Fruit fly (Drosophila melanogaster): ENCODE measurements around the gene CrebA.

CrebA gene

dm6 chr3L:15592536-15593260 lies 57.5 kb downstream of the CrebA start (continued):
- TF ChIP-seq dm (GFP tag; optimal IDR thresholded peaks at IDR 0.05) (no peak), CG3065 (GFP tag; optimal IDR thresholded peaks at IDR 0.05) (no peak), CG10959 (GFP tag; IDR thresholded peaks at IDR 0.05) (no peak), Usf (GFP tag; optimal IDR thresholded peaks at IDR 0.05) (no peak), CG31224 (GFP tag; IDR thresholded peaks at IDR 0.05) (no peak), ERR (GFP tag; optimal IDR thresholded peaks at IDR 0.05) (no peak), Six4 (GFP tag; optimal IDR thresholded peaks at IDR 0.05) (no peak), CG10543 (GFP tag; optimal IDR thresholded peaks at IDR 0.05) (peak; percentile 1), ac (GFP tag; optimal IDR thresholded peaks at IDR 0.05) (no peak), Elba2 (GFP tag; optimal IDR thresholded peaks at IDR 0.05) (no peak), seq (GFP tag; IDR thresholded peaks at IDR 0.05) (peak; percentile 32; the same call in 1 of the 2 replicates), CG2889 (GFP tag; IDR thresholded peaks at IDR 0.05) (0 out of 3 replicates have a peak, but pooled peaks have one; percentile 18), luna (GFP tag; optimal IDR thresholded peaks at IDR 0.05) (no peak), CG12071 (GFP tag; optimal IDR thresholded peaks at IDR 0.05) (no peak), amos (GFP tag; IDR thresholded peaks at IDR 0.05; ENCODE audit: partially characterized antibody) (no peak), Spps (tag; optimal IDR thresholded peaks at IDR 0.05) (peak; percentile 24), Lpt (GFP tag; optimal IDR thresholded peaks at IDR 0.05) (no peak), CG17829 (tag; optimal IDR thresholded peaks at IDR 0.05) (peak; percentile 65), Hey (tag; optimal IDR thresholded peaks at IDR 0.05) (no peak), HLH3B (GFP tag; IDR thresholded peaks at IDR 0.05) (peak; percentile 48), Abd-B (GFP tag; optimal IDR thresholded peaks at IDR 0.05) (peak; percentile 42), E2f1 (GFP tag; IDR thresholded peaks at IDR 0.05) (no peak), CG12219 (GFP tag; optimal IDR thresholded peaks at IDR 0.05) (no peak), CG6654 (GFP tag; optimal IDR thresholded peaks at IDR 0.05) (peak; percentile 3), chm (GFP tag; IDR thresholded peaks at IDR 0.05) (no peak), CG31388 (GFP tag; optimal IDR thresholded peaks at IDR 0.05) (no peak), cg (GFP tag; optimal IDR thresholded peaks at IDR 0.05) (no peak), CG18619 (GFP tag; optimal IDR thresholded peaks at IDR 0.05) (peak; percentile 68), mld (GFP tag; IDR thresholded peaks at IDR 0.05; ENCODE audit: partially characterized antibody) (no peak), bowl (GFP tag; IDR thresholded peaks at IDR 0.05) (no peak), NfI (GFP tag; optimal IDR thresholded peaks at IDR 0.05) (peak; percentile 46), CG8388 (GFP tag; optimal IDR thresholded peaks at IDR 0.05) (peak; percentile 64), run (tag; optimal IDR thresholded peaks at IDR 0.05) (peak; percentile 49), CG17802 (tag; optimal IDR thresholded peaks at IDR 0.05) (no peak), CG14667 (GFP tag; IDR thresholded peaks at IDR 0.05) (no peak), CG2202 (tag; optimal IDR thresholded peaks at IDR 0.05) (no peak), Fer1 (GFP tag; optimal IDR thresholded peaks at IDR 0.05) (peak; percentile 62), H2.0 (GFP tag; IDR thresholded peaks at IDR 0.05) (peak; percentile 16; the same call in 1 of the 2 replicates), Dbx (GFP tag; IDR thresholded peaks at IDR 0.05) (0 out of 3 replicates have a peak, but pooled peaks have one; percentile 18), CG17328 (GFP tag; IDR thresholded peaks at IDR 0.05) (peak; percentile 38; the same call in 1 of the 2 replicates), tll (GFP tag; optimal IDR thresholded peaks at IDR 0.05) (no peak), Hsf (GFP tag; optimal IDR thresholded peaks at IDR 0.05) (no peak), sim (GFP tag; IDR thresholded peaks at IDR 0.05) (no peak), tup (GFP tag; optimal IDR thresholded peaks at IDR 0.05) (no peak), vfl (GFP tag; optimal IDR thresholded peaks at IDR 0.05) (no peak), pita (GFP tag; optimal IDR thresholded peaks at IDR 0.05) (no peak), lbe (GFP tag; optimal IDR thresholded peaks at IDR 0.05) (no peak), CG6813 (GFP tag; optimal IDR thresholded peaks at IDR 0.05) (peak; percentile 40), dan (GFP tag; IDR thresholded peaks at IDR 0.05) (no peak), jing (GFP tag; optimal IDR thresholded peaks at IDR 0.05) (no peak)

All from whole organism, embryonic.